Worm (Caenorhabditis elegans) whole organism, mixed stage, embryonic: ENCODE data around the gene csp-1.

Experiments used
- blmp-1 ChIP-seq: fragments of 150-350 bp; optimal IDR thresholded peaks from 2 replicates; lab custom pipeline; 2014; ENCODE audit warnings: missing biosample characterization, missing genetic modification characterization
- ces-1 ChIP-seq: fragments of 150-350 bp; optimal IDR thresholded peaks from 2 replicates; lab custom pipeline; 2014; ENCODE audit warnings: missing biosample characterization, missing genetic modification reagents, missing genetic modification characterization
- ham-2 ChIP-seq: fragments of 200-800 bp; sonication (Bioruptor generic); optimal IDR thresholded peaks from 2 replicates; lab custom pipeline; 2018; ENCODE audit warnings: mild to moderate bottlenecking, missing genetic modification characterization, missing compliant biosample characterization
- lin-13 ChIP-seq: fragments of 150-350 bp; optimal IDR thresholded peaks from 2 replicates; lab custom pipeline; 2014; ENCODE audit warnings: missing biosample characterization, missing genetic modification characterization
- nhr-76 ChIP-seq: sonication (generic microtip); optimal IDR thresholded peaks from 2 replicates; lab custom pipeline; 2017; ENCODE audit warnings: missing biosample characterization, missing genetic modification characterization

DNA sequence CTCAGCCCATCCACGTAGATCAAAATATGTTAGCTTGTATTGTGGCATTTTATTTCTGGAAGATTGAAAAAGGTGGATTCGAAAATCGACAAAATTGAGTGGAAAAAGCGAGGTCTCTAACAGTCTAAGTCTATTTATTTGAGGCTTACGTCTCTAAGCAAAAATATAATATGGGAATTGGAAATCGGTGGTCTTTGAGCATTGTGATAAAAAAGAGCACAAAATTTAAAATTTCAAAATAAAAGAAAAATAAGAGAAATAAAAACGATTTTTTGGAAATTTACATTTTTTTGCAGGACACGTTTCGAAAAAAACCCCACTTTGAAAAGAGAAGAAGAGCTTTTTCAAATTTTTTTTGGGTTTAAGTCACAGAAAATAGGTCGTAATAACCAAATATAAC lies 12.1 kb downstream of the csp-1 start, which contains the start of gene gst-15:
- TF ChIP-seq ham-2 (GFP tag; lab: Kevin White, UChicago) (no peak), blmp-1 (tag; lab: Kevin White, UChicago) (no peak), nhr-76 (tag; lab: Kevin White, UChicago) (no peak), lin-13 (tag; lab: Kevin White, UChicago) (no peak), ces-1 (GFP tag; lab: Kevin White, UChicago) (no peak)
